Worm (Caenorhabditis elegans) whole organism, late embryonic: ENCODE results near the gene nfki-1.

ENCODE experiments used
- ama-1 ChIP-seq: fragments of 150-350 bp; optimal IDR thresholded peaks from 2 replicates; lab custom pipeline; 2014
- nhr-11 ChIP-seq: fragments of 150-350 bp; optimal IDR thresholded peaks from 2 replicates; lab custom pipeline; 2014; ENCODE audit warnings: missing biosample characterization, missing genetic modification characterization
- pag-3 ChIP-seq: sonication (generic microtip); optimal IDR thresholded peaks from 2 replicates; lab custom pipeline; 2016; ENCODE audit warnings: missing compliant biosample characterization, missing genetic modification characterization, borderline replicate concordance

DNA sequence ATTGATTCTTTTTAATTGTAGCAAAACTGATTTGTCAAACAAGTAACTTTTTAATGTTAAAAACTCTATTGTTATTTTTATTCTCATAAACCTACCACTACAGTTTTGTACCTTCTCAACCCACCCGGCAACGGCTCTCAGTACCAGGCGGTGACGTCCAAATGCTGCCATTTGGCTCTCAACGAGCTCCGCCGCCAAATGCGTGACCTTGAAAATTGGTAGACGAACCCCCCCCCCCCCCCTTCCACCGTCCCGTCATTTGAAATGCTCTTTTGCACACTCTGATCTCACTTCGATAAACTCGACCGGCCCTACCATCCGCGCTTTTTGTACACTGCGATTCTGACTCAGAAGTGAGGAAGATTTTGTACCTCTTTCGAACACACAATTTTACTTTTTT is 46.4 kb upstream of the nfki-1 start:
- TF ChIP-seq ama-1 (no peak), nhr-11 (tag; lab: Kevin White, UChicago) (no peak), pag-3 (tag; lab: Kevin White, UChicago) (no peak)
